Worm (Caenorhabditis elegans): ENCODE data around the gene D1044.7.

Gene D1044.7

ce11 chrIII:5550844-5551243 lies 42.3 kb upstream of the D1044.7 start:
- TF ChIP-seq cebp-1 (GFP tag; IDR thresholded peaks at IDR 0.05) (0 out of 2 replicates have a peak, but pooled peaks have one; percentile 34), cebp-1 (tag; optimal IDR thresholded peaks at IDR 0.05) (peak; percentile 72), Y53G8AR.9 (GFP tag; conservative IDR thresholded peaks at IDR 0.05) (peak; percentile 63; the same call in 1 of the 2 replicates), lin-35 (GFP tag; optimal IDR thresholded peaks at IDR 0.05) (no peak), F57C9.4 (tag; optimal IDR thresholded peaks at IDR 0.05) (no peak), F52B5.7 (tag; optimal IDR thresholded peaks at IDR 0.05) (no peak), ceh-58 (GFP tag; IDR thresholded peaks at IDR 0.05) (no peak), dox-1 (GFP tag; IDR thresholded peaks at IDR 0.05) (no peak), attf-5 (GFP tag; optimal IDR thresholded peaks at IDR 0.05) (peak; percentile 8), nfya-2 (GFP tag; IDR thresholded peaks at IDR 0.05) (no peak), ztf-22 (GFP tag; optimal IDR thresholded peaks at IDR 0.05) (no peak), Y53F4B.3 (GFP tag; IDR thresholded peaks at IDR 0.05) (no peak), ets-4 (GFP tag; optimal IDR thresholded peaks at IDR 0.05) (no peak), hmg-1.2 (GFP tag; IDR thresholded peaks at IDR 0.05) (no peak), nhr-90 (tag; optimal IDR thresholded peaks at IDR 0.05) (peak; percentile 48), egl-44 (GFP tag; IDR thresholded peaks at IDR 0.05) (no peak), F33H1.4 (GFP tag; IDR thresholded peaks at IDR 0.05) (0 out of 2 replicates have a peak, but pooled peaks have one; percentile 4), aptf-3 (GFP tag; IDR thresholded peaks at IDR 0.05) (no peak), tlf-1 (GFP tag; optimal IDR thresholded peaks at IDR 0.05) (peak; percentile 64), Y79H2A.3 (GFP tag; conservative IDR thresholded peaks at IDR 0.05) (peak; percentile 42; the same call in 1 of the 2 replicates), K11D2.4 (GFP tag; IDR thresholded peaks at IDR 0.05) (no peak), snpc-1.3 (tag; optimal IDR thresholded peaks at IDR 0.05; ENCODE audit: insufficient read depth) (no peak), B0336.3 (GFP tag; IDR thresholded peaks at IDR 0.05) (peak; percentile 82), B0035.1 (tag; optimal IDR thresholded peaks at IDR 0.05) (peak; percentile 9), ceh-27 (GFP tag; optimal IDR thresholded peaks at IDR 0.05) (no peak), ceh-79 (tag; optimal IDR thresholded peaks at IDR 0.05) (no peak), mes-4 (tag; optimal IDR thresholded peaks at IDR 0.05) (no peak), repo-1 (tag; optimal IDR thresholded peaks at IDR 0.05) (peak; percentile 39), him-1 (tag; optimal IDR thresholded peaks at IDR 0.05) (no peak), madf-3 (GFP tag; IDR thresholded peaks at IDR 0.05) (no peak), ceh-40 (GFP tag; IDR thresholded peaks at IDR 0.05) (no peak), B0261.1 (tag; optimal IDR thresholded peaks at IDR 0.05) (no peak), Y56A3A.18 (GFP tag; IDR thresholded peaks at IDR 0.05) (0 out of 2 replicates have a peak, but pooled peaks have one; percentile 33), ztf-28 (GFP tag; IDR thresholded peaks at IDR 0.05) (no peak), akir-1 (GFP tag; optimal IDR thresholded peaks at IDR 0.05) (no peak), lir-1 (GFP tag; conservative IDR thresholded peaks at IDR 0.05) (0 out of 2 replicates have a peak, but pooled peaks have one; percentile 28), sdz-38 (tag; optimal IDR thresholded peaks at IDR 0.05) (no peak), T26A5.8 (tag; optimal IDR thresholded peaks at IDR 0.05) (no peak), hrde-1 (tag; optimal IDR thresholded peaks at IDR 0.05; ENCODE audit: borderline replicate concordance) (no peak), ama-1 (optimal IDR thresholded peaks at IDR 0.05) (peak; percentile 82), ama-1 (GFP tag; optimal IDR thresholded peaks at IDR 0.05) (no peak), hlh-26 (GFP tag; conservative IDR thresholded peaks at IDR 0.05) (no peak), ccch-3 (GFP tag; optimal IDR thresholded peaks at IDR 0.05) (no peak), mel-28 (tag; optimal IDR thresholded peaks at IDR 0.05; ENCODE audit: borderline replicate concordance) (peak; percentile 47), Y95B8A.8 (GFP tag; IDR thresholded peaks at IDR 0.05) (peak; percentile 78; the same call in 1 of the 2 replicates), F39B2.1 (GFP tag; IDR thresholded peaks at IDR 0.05) (no peak), K12H6.12 (tag; optimal IDR thresholded peaks at IDR 0.05) (no peak), nhr-179 (tag; optimal IDR thresholded peaks at IDR 0.05) (no peak), madf-8 (GFP tag; conservative IDR thresholded peaks at IDR 0.05) (no peak), atf-7 (tag; optimal IDR thresholded peaks at IDR 0.05) (no peak)
